Fruit fly (Drosophila melanogaster) Kc167 (cell line): ENCODE data around the gene CG5783.

Experiments
- Myc ChIP-seq: fragments of >200 bp; optimal IDR thresholded peaks from 2 replicates; lab custom pipeline; 2017; ENCODE audit warnings: missing external identifiers
- Sin3A ChIP-seq: fragments of >200 bp; optimal IDR thresholded peaks from 2 replicates; lab custom pipeline; 2018; ENCODE audit warnings: missing external identifiers
- h ChIP-seq: fragments of >200 bp; optimal IDR thresholded peaks from 3 replicates; lab custom pipeline; 2018; ENCODE audit warnings: missing external identifiers
- insv ChIP-seq: fragments of >200 bp; optimal IDR thresholded peaks from 3 replicates; lab custom pipeline; 2018; ENCODE audit warnings: missing external identifiers
- psq ChIP-seq: fragments of >200 bp; optimal IDR thresholded peaks from 2 replicates; lab custom pipeline; 2017; ENCODE audit warnings: missing external identifiers
- ttk ChIP-seq: sonication (Bioruptor generic); optimal IDR thresholded peaks from 2 replicates; lab custom pipeline; 2017; ENCODE audit warnings: missing external identifiers

Gene CG5783

DNA sequence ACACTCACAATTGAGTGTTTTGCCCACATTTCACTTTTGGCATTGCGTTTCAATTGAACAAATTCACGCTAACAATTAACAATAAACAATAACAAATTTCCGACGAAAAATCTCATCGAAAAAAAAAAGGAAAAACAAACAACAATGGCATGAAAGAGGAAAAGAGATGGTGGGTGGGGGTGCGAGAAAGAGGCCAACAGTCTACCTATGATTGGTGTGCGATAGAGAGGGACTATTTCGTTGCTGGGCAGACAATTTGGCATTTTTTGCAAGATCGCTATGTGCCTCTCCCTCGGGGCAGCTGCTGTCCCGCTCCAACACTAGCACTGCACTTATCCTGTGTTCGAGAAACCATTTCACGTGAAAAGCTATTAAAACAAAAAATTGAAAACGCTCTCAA lies 5.9 kb upstream of the CG5783 start:
- TF ChIP-seq Sin3A (lab: Kevin White, UChicago) (no peak), Myc (lab: Kevin White, UChicago) (no peak), h (lab: Kevin White, UChicago) (no peak), ttk (lab: Kevin White, UChicago) (no peak), insv (no peak), psq (lab: Kevin White, UChicago) (no peak)

DNA sequence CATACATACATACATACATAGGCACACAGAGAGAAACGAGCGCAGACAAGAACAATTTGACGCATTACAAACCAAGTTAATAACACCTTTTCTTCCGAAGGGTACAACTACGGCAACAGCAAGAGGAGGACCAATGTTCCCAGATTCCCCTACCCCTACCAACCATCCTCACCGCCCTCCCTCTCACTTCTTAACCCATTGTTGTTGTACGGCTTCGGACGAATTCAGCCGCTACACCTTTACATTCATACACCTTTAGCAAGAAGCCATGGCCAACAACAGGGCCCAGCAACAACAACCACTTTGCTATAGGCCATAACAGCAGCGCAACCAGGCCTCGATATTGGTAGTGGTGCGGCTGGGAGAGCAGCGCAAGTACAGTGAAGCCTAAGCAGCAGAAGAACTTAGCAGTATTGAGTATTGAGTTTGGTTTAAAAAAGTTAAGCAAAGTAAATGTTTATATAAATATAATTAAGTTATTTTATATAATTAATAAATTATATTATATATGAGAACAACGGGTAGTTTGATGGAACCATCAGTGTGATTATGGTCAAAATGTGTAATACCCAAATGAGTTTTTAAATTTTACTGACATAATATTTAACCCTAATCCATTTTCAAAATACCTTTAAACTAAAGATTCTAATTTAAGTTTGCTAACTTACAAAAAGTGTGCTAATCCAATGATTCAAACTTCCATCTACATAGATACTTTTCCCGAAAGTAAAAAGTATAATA lies 5.3 kb upstream of the CG5783 start:
- TF ChIP-seq ttk (lab: Kevin White, UChicago) (peak; percentile 58), h (lab: Kevin White, UChicago) (no peak)

DNA sequence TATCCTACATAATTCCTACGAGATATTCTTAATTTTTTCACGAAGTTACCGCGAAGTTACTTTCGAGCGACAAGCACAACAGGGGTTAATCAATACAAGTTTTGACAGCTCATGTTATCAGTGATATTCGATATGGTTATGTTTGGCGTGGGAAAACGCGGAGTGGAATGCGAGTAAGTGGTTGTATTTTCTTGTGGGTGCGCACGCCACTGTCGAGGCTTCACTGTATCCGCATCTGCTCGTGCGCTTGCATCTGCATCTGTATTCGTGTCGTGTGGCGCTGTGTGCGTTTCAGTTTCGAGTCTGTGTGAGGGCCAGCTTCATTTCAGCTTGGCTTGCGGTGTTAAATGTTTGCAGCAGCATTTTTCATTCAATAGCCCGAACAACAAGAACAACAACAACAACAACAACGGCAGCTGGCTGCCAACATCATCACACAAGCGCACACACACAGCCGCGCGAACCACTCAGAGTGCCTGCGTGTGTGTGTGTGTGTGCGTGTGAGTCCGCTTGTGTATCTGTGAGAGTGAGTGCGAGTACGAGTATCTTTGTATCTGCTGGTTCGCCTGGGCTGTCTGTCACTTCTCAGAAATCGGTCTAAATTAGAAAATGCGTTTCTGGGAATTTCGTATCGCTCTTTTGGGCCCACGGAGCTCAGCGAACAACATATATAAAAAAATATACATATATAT lies 4.6 kb upstream of the CG5783 start:
- TF ChIP-seq Myc (lab: Kevin White, UChicago) (no peak), insv (no peak), psq (lab: Kevin White, UChicago) (no peak), Sin3A (lab: Kevin White, UChicago) (no peak), h (lab: Kevin White, UChicago) (no peak), ttk (lab: Kevin White, UChicago) (no peak)

DNA sequence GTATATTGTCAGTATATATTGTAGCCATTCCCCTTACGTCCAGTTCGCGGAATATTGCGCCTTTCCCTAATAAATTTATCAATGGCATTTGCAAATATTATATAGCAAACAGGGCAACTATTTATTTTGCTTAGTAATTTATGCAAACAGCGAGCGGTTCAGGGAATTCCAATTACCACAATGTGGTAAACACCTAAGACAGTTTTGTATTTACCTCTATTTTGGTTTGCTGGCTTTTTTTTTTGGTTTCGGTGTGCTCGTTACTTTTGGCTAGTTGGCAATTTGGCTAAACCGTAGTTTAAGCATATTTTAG lies 4.1 kb upstream of the CG5783 start:
- TF ChIP-seq h (lab: Kevin White, UChicago) (no peak), Sin3A (lab: Kevin White, UChicago) (no peak), ttk (lab: Kevin White, UChicago) (no peak), insv (no peak), Myc (lab: Kevin White, UChicago) (no peak), psq (lab: Kevin White, UChicago) (no peak)

DNA sequence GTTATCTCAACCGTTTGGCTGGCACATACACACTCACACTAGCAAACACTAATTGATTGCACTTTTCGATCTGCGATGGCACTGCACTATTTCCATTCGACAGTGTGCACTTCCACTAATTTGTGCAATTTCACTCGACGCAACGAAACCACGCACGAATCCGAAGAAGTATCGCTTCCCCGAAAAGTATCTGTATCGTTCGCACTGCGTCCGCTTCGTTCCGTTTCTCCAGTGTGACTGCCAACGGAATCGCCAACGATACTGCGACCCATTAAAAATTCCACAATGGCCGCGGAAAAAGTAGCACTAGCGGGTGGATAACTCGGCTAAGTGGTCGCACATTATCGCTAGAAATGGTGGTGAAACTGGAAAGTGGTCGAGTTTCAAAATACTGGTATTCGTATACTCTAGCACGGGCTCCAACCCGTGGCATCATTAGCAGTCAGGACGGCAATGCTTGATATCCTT lies 3.6 kb upstream of the CG5783 start, which contains the start of gene Socs36E:
TSS of gene Socs36E (minus strand) at position 246 of the 468 bp plus-strand sequence.
- TF ChIP-seq Myc (lab: Kevin White, UChicago) = no peak
- TF ChIP-seq Sin3A (lab: Kevin White, UChicago) = no peak
- TF ChIP-seq psq (lab: Kevin White, UChicago) = no peak
- TF ChIP-seq h (lab: Kevin White, UChicago) = no peak
- no peak for TF ChIP-seq insv
- no peak for TF ChIP-seq ttk (lab: Kevin White, UChicago)

DNA sequence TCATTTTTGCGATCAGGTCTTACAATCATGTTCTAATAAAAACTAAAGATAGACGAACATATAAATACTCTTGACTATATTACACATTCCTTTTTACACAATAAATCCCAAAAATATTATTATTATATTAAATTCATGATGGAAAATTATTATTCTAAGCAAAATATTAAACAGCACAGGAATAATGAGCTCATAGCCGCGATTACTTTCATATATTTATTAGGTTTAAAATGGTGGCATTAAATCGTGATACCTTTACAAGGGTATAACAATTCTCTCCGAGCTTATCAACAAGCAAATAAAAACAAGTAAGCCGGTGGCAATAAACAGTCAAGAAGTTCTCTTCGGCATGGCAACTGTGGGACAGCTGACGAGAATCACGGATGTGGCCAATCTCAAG lies 2.8 kb upstream of the CG5783 start, which contains the start of gene CG17681:
TSS of gene CG17681 (plus strand) at position 56 of the 400 bp plus-strand sequence.
- no peak for TF ChIP-seq h (lab: Kevin White, UChicago)
- no peak for TF ChIP-seq insv
- TF ChIP-seq psq (lab: Kevin White, UChicago) = no peak
- no peak for TF ChIP-seq ttk (lab: Kevin White, UChicago)
- TF ChIP-seq Sin3A (lab: Kevin White, UChicago) = no peak
- TF ChIP-seq Myc (lab: Kevin White, UChicago) = no peak

DNA sequence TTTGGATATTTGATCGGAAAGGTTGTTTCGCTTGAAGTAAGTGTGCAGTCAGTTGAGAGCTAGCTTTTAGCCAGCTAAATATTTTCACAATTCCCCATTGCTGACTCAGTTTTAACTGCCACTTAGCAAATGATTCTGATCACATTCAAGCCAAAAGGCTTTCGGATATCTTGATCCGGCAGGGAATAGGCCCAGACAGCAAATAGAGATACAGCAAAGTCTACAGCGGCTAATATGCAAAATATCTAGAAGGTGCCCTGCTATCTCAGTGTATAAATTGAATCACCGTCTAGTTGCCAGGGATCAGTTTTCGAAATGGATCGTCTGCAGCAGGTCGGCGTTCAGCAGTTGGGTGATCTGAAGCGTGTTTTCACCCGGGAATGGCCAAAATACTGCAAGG lies 1.3 kb upstream of the CG5783 start, which contains the start of gene CG15155:
TSS of gene CG15155 (plus strand) at position 301 of the 400 bp plus-strand sequence.
- no peak for TF ChIP-seq Sin3A (lab: Kevin White, UChicago)
- no peak for TF ChIP-seq ttk (lab: Kevin White, UChicago)
- no peak for TF ChIP-seq psq (lab: Kevin White, UChicago)
- TF ChIP-seq insv = no peak
- no peak for TF ChIP-seq h (lab: Kevin White, UChicago)
- TF ChIP-seq Myc (lab: Kevin White, UChicago) = no peak

DNA sequence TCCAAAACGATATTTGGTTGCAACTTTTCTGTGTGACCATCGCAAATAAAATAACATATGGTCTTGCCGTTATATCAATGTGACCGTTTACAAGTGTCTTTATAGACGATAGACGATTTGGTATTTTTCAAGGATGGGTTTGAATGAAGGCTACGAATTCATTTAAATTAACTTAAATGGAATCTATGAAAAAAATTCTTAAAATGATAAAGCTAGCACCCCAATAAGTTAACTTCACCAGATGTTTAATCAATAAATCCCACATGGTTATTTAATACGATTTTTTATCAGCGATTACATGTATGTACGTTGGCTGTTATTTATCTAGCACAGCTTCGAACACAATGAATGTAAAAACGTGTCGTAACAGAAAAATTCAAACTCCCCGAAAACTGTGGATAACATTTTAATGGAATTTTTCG lies 2.8 kb downstream of the CG5783 start:
- no peak for TF ChIP-seq Sin3A (lab: Kevin White, UChicago)
- no peak for TF ChIP-seq Myc (lab: Kevin White, UChicago)
- TF ChIP-seq psq (lab: Kevin White, UChicago) = no peak
- no peak for TF ChIP-seq insv
- no peak for TF ChIP-seq ttk (lab: Kevin White, UChicago)
- TF ChIP-seq h (lab: Kevin White, UChicago) = no peak

DNA sequence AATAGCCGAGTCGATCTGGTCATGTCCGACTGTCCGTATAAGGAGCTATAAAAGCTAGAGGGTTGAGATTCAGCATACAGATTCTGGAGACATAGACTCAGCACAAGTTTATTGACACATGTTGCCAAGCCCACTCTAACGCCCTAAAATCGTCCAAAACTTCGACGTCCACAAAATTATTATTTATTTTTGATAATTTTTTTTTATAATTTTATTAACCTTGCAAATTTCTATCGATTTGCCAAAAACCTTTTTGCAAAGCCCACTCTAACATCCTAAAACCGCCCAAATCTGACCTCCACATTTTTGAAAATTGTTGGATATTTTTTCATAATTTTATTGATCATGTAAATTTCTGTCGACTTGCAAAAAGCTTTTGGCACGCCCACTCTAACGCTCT lies 3.3 kb downstream of the CG5783 start, which contains the start of gene JMJD4:
TSS of gene JMJD4 (minus strand) at position 101 of the 400 bp plus-strand sequence.
- TF ChIP-seq h (lab: Kevin White, UChicago) = no peak
- no peak for TF ChIP-seq ttk (lab: Kevin White, UChicago)
- TF ChIP-seq Myc (lab: Kevin White, UChicago) = no peak
- TF ChIP-seq psq (lab: Kevin White, UChicago) = no peak
- TF ChIP-seq Sin3A (lab: Kevin White, UChicago) = no peak
- no peak for TF ChIP-seq insv

DNA sequence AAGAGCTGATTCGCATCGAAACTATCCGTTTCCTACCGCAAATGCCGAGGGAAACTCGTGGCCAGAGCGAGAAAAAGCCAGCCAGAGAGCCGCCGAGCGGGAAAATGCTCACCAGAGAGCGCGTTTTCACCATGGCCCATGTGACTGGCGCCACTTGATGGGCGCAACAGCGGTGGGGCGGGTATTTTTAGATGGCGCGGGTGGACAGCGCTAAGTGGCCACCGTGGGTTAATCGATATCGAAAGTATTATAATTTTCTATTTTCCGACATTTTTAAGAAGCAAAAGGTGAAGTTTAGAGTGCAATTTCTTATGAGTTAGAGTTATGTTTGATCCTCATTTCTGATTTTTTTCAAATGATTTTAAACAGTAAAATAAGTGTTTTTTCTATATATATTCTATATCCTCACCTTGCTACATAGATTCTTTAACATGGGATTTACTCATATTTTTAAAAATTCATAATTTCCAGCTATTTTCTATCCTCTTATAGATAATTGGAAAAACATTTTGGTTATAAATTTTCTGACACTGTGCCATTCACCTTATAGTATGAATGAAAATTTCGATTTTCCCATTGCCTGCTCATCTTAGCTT lies 28.9 kb downstream of the CG5783 start, which contains the start of gene Ptp36E:
TSS of gene Ptp36E (minus strand) at position 360 of the 596 bp plus-strand sequence.
- TF ChIP-seq insv (no peak), ttk (lab: Kevin White, UChicago) (no peak), Myc (lab: Kevin White, UChicago) (no peak), psq (lab: Kevin White, UChicago) (no peak), Sin3A (lab: Kevin White, UChicago) (no peak), h (lab: Kevin White, UChicago) (no peak)

DNA sequence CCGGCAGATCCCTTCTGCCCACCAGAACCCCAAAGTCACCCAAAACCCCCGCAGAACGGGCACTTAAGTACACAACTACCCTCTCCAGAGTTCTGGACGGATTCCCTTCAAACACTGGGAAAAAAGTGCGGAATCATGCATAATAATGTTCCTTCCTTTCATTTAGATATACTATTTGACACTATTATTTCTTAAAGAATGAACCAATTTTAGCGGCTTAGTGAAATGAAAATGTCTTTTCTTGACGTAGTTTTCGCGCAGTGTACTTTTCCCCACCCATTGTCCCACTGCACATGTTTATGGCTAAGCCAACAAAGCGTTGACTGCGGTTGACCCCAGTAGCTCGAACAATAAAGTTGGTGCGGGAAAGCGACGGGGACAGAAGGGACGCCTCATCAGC lies 30.9 kb downstream of the CG5783 start:
- TF ChIP-seq Myc (lab: Kevin White, UChicago) = no peak
- no peak for TF ChIP-seq ttk (lab: Kevin White, UChicago)
- TF ChIP-seq Sin3A (lab: Kevin White, UChicago) = no peak
- TF ChIP-seq psq (lab: Kevin White, UChicago) = no peak
- TF ChIP-seq h (lab: Kevin White, UChicago) = no peak
- no peak for TF ChIP-seq insv
